Fruit fly (Drosophila melanogaster): ENCODE measurements around the gene twin.

twin gene

DNA sequence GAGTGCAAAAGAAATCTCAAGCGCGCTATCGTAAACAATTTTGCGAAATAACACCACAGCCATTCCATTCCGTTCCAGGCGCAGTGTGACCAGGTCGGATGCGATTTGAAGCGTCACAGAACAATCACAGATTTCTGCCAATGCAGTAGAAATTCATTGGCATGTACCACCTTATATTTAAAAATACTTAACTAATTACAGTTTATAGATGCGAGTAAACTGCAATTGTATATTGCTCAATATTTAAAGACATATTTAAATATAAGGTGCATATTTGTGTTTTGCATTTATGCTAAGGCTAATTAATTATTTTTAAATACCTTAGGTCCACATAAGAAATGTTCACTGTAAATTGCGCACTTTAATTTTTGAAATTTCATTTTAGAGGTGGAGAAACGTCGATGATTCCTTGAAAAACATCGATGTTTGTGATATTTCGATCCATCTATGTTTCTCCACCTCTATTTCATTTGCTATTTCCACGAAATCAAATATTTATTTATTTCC, 28.3 kb downstream of the twin start, which contains the start of the genes SMC6 and CG6204 (continued):
- peak; percentile 98 for TF ChIP-seq nmo (GFP tag; optimal IDR thresholded peaks at IDR 0.05)
- peak; percentile 96 for TF ChIP-seq CG12769 (tag; optimal IDR thresholded peaks at IDR 0.05)
- TF ChIP-seq CG9437 (GFP tag; optimal IDR thresholded peaks at IDR 0.05), result peak; percentile 84
- peak; percentile 93 for TF ChIP-seq CG1602 (GFP tag; optimal IDR thresholded peaks at IDR 0.05)
- peak; percentile 89 for TF ChIP-seq ap (GFP tag; IDR thresholded peaks at IDR 0.05)
- TF ChIP-seq Lpt (GFP tag; optimal IDR thresholded peaks at IDR 0.05), result no peak
- TF ChIP-seq sc (optimal IDR thresholded peaks at IDR 0.05), result no peak
- peak; percentile 78 for TF ChIP-seq sc (GFP tag; optimal IDR thresholded peaks at IDR 0.05)
- TF ChIP-seq tap (tag; optimal IDR thresholded peaks at IDR 0.05), result peak; percentile 95
- TF ChIP-seq CG6791 (GFP tag; IDR thresholded peaks at IDR 0.05; ENCODE audit: partially characterized antibody), result no peak
- peak; percentile 71 for TF ChIP-seq CG3838 (GFP tag; optimal IDR thresholded peaks at IDR 0.05)
- TF ChIP-seq salm (tag; optimal IDR thresholded peaks at IDR 0.05), result peak; percentile 92
- TF ChIP-seq CG8765 (GFP tag; IDR thresholded peaks at IDR 0.05), result peak; percentile 82
- TF ChIP-seq lmd (GFP tag; IDR thresholded peaks at IDR 0.05), result peak; percentile 97
- TF ChIP-seq Bdp1 (GFP tag; optimal IDR thresholded peaks at IDR 0.05), result peak; percentile 73
- peak; percentile 92 for TF ChIP-seq Gug (GFP tag; IDR thresholded peaks at IDR 0.05)
- TF ChIP-seq Deaf1 (tag; optimal IDR thresholded peaks at IDR 0.05), result no peak
- TF ChIP-seq Mad (GFP tag; optimal IDR thresholded peaks at IDR 0.05), result peak; percentile 79
- TF ChIP-seq bigmax (GFP tag; optimal IDR thresholded peaks at IDR 0.05), result no peak
- TF ChIP-seq Aef1 (GFP tag; IDR thresholded peaks at IDR 0.05), result peak; percentile 95
- no peak for TF ChIP-seq CG7963 (GFP tag; IDR thresholded peaks at IDR 0.05; ENCODE audit: partially characterized antibody)
- peak; percentile 18; the same call in 1 of the 2 replicates for TF ChIP-seq aop (GFP tag; IDR thresholded peaks at IDR 0.05)
- TF ChIP-seq CG1024 (GFP tag; IDR thresholded peaks at IDR 0.05), result peak; percentile 76
- peak; percentile 98 for TF ChIP-seq sens (GFP tag)
- peak; percentile 59 for TF ChIP-seq psq (GFP tag; optimal IDR thresholded peaks at IDR 0.05)
- peak; percentile 84 for TF ChIP-seq CG7271 (tag; optimal IDR thresholded peaks at IDR 0.05)
- peak; percentile 52 for TF ChIP-seq unc-4 (GFP tag; IDR thresholded peaks at IDR 0.05; ENCODE audit: partially characterized antibody)
- TF ChIP-seq CG6813 (GFP tag; optimal IDR thresholded peaks at IDR 0.05), result peak; percentile 81
- TF ChIP-seq crol (GFP tag; IDR thresholded peaks at IDR 0.05), result no peak; the same call in 1 of the 2 replicates
- TF ChIP-seq ind (GFP tag; optimal IDR thresholded peaks at IDR 0.05), result peak; percentile 95
- peak; percentile 86 for TF ChIP-seq CG11696 (GFP tag; IDR thresholded peaks at IDR 0.05)
- TF ChIP-seq CG33213 (GFP tag; optimal IDR thresholded peaks at IDR 0.05), result peak; percentile 50
- TF ChIP-seq Drgx (GFP tag; IDR thresholded peaks at IDR 0.05), result peak; percentile 94
- peak; percentile 94 for TF ChIP-seq Xbp1 (GFP tag; optimal IDR thresholded peaks at IDR 0.05)
- TF ChIP-seq fu2 (GFP tag; optimal IDR thresholded peaks at IDR 0.05), result peak; percentile 72
- TF ChIP-seq NC2α (GFP tag; optimal IDR thresholded peaks at IDR 0.05), result peak; percentile 63
- peak; percentile 90 for TF ChIP-seq CG17385 (GFP tag; optimal IDR thresholded peaks at IDR 0.05)
- peak; percentile 77 for TF ChIP-seq crc (GFP tag; optimal IDR thresholded peaks at IDR 0.05)
- peak; percentile 90 for TF ChIP-seq ase (GFP tag; IDR thresholded peaks at IDR 0.05)
- peak; percentile 95 for TF ChIP-seq CG17829 (tag; optimal IDR thresholded peaks at IDR 0.05)
- peak; percentile 76 for TF ChIP-seq CG6683 (GFP tag; optimal IDR thresholded peaks at IDR 0.05)
- peak; percentile 80 for TF ChIP-seq NK7.1 (GFP tag; optimal IDR thresholded peaks at IDR 0.05)
- peak; percentile 81 for TF ChIP-seq peb (GFP tag; IDR thresholded peaks at IDR 0.05)
- TF ChIP-seq hth (optimal IDR thresholded peaks at IDR 0.05), result no peak
- TF ChIP-seq CG4424 (GFP tag; optimal IDR thresholded peaks at IDR 0.05), result peak; percentile 89
- TF ChIP-seq Hr51 (GFP tag; optimal IDR thresholded peaks at IDR 0.05), result peak; percentile 84 to 97
- TF ChIP-seq slbo (GFP tag; IDR thresholded peaks at IDR 0.05), result peak; percentile 97
- peak in 1 of 2 experiments; percentile 91 for TF ChIP-seq Eip74EF (GFP tag; optimal IDR thresholded peaks at IDR 0.05)
- peak; percentile 85 for TF ChIP-seq CG12942 (GFP tag; optimal IDR thresholded peaks at IDR 0.05)
- TF ChIP-seq eve (GFP tag; optimal IDR thresholded peaks at IDR 0.05), result no peak
- peak; percentile 89 for TF ChIP-seq Vsx1 (GFP tag; optimal IDR thresholded peaks at IDR 0.05)
